Worm (Caenorhabditis elegans): ENCODE results near the gene K09F6.15.

DNA sequence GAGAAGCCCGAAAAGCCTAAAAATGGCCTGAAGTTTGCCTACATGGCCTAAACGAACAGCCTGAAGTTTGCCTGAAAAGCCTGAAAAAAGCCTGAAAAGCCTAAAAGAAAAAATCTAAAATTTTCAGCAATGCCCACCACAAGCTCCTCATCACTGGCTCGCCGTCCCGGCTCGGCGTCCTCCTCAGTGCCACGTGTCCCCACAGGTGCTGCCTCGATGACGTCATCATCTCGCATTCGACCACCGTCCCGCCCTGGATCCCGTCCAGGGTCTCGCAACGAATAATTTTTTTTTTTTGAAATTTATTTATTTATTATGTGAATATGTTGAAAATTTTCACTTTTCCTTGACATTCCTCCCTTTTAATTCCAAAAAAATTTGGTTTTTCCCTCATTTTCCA lies 23.6 kb downstream of the K09F6.15 start:
- TF ChIP-seq unc-62 (GFP tag; optimal IDR thresholded peaks at IDR 0.05), result no peak
- TF ChIP-seq elt-3 (tag; optimal IDR thresholded peaks at IDR 0.05), result no peak
- TF ChIP-seq ceh-39 (tag; optimal IDR thresholded peaks at IDR 0.05), result no peak
